Worm (Caenorhabditis elegans): ENCODE data around the gene mcm-6.
A peak's percentile ranks its signal among the peaks of the same experiment; 100 is the strongest.

Gene mcm-6

ce11 chrIII:9783133-9783590, 11.0 kb upstream of the mcm-6 start (continued):
- TF ChIP-seq T26A8.4 (GFP tag; IDR thresholded peaks at IDR 0.05), result peak; percentile 55
- peak; percentile 78 for TF ChIP-seq dve-1 (tag; optimal IDR thresholded peaks at IDR 0.05; ENCODE audit: insufficient read depth)
- no peak for TF ChIP-seq lir-3 (tag; optimal IDR thresholded peaks at IDR 0.05)
- no peak for TF ChIP-seq egl-43 (GFP tag; IDR thresholded peaks at IDR 0.05)
- peak; percentile 40 for TF ChIP-seq spr-3 (GFP tag; optimal IDR thresholded peaks at IDR 0.05)
- TF ChIP-seq lin-29 (GFP tag; IDR thresholded peaks at IDR 0.05), result no peak
- no peak for TF ChIP-seq lin-39 (tag; optimal IDR thresholded peaks at IDR 0.05)
- 0 out of 2 replicates have a peak, but pooled peaks have one; percentile 7 for TF ChIP-seq Y105C5A.15 (GFP tag; IDR thresholded peaks at IDR 0.05)
- no peak for TF ChIP-seq snpc-1.2 (GFP tag; IDR thresholded peaks at IDR 0.05)
- TF ChIP-seq zip-2 (tag; optimal IDR thresholded peaks at IDR 0.05), result no peak
- TF ChIP-seq F10B5.3 (tag; optimal IDR thresholded peaks at IDR 0.05), result no peak
- no peak for TF ChIP-seq tag-97 (GFP tag; IDR thresholded peaks at IDR 0.05)
- TF ChIP-seq nhr-42 (GFP tag; IDR thresholded peaks at IDR 0.05), result no peak
- no peak for TF ChIP-seq lin-13 (GFP tag; optimal IDR thresholded peaks at IDR 0.05)
- no peak for TF ChIP-seq dmd-9 (GFP tag; IDR thresholded peaks at IDR 0.05)
- peak; percentile 83 for TF ChIP-seq zfp-3 (GFP tag; conservative IDR thresholded peaks at IDR 0.05)
- peak; percentile 26 for TF ChIP-seq spr-1 (tag; optimal IDR thresholded peaks at IDR 0.05)
- no peak for TF ChIP-seq nhr-28 (tag; optimal IDR thresholded peaks at IDR 0.05)
- no peak for TF ChIP-seq lin-1 (GFP tag; IDR thresholded peaks at IDR 0.05)
- no peak for TF ChIP-seq F37D6.2 (tag; optimal IDR thresholded peaks at IDR 0.05)
- TF ChIP-seq mdt-29 (GFP tag; IDR thresholded peaks at IDR 0.05), result no peak
- peak; percentile 68 for TF ChIP-seq ama-1 (optimal IDR thresholded peaks at IDR 0.05)
- no peak for TF ChIP-seq D1046.2 (GFP tag; IDR thresholded peaks at IDR 0.05)
- TF ChIP-seq ZK337.2 (GFP tag; IDR thresholded peaks at IDR 0.05), result no peak
- TF ChIP-seq saeg-2 (GFP tag; IDR thresholded peaks at IDR 0.05), result no peak
- TF ChIP-seq mxl-2 (GFP tag; conservative IDR thresholded peaks at IDR 0.05), result no peak
- no peak for TF ChIP-seq nhr-6 (tag; optimal IDR thresholded peaks at IDR 0.05)
- TF ChIP-seq duxl-1 (tag; optimal IDR thresholded peaks at IDR 0.05; ENCODE audit: poor library complexity), result peak; percentile 46
- TF ChIP-seq ceh-20 (GFP tag; IDR thresholded peaks at IDR 0.05), result no peak
- no peak for TF ChIP-seq cey-2 (tag; optimal IDR thresholded peaks at IDR 0.05; ENCODE audit: borderline replicate concordance, insufficient read depth)
- TF ChIP-seq dpl-1 (GFP tag; optimal IDR thresholded peaks at IDR 0.05), result no peak
- no peak for TF ChIP-seq nhr-76 (tag; optimal IDR thresholded peaks at IDR 0.05)
- TF ChIP-seq Y75B8A.6 (GFP tag; IDR thresholded peaks at IDR 0.05), result no peak
- no peak for TF ChIP-seq dmd-8 (GFP tag; IDR thresholded peaks at IDR 0.05)
- TF ChIP-seq zag-1 (tag; optimal IDR thresholded peaks at IDR 0.05), result no peak
- no peak for TF ChIP-seq tra-1 (GFP tag; IDR thresholded peaks at IDR 0.05)
- no peak for TF ChIP-seq php-3 (GFP tag; IDR thresholded peaks at IDR 0.05)
- no peak for TF ChIP-seq zfp-2 (tag; optimal IDR thresholded peaks at IDR 0.05)
- peak; percentile 65 for TF ChIP-seq mep-1 (tag; optimal IDR thresholded peaks at IDR 0.05)
- TF ChIP-seq ZK546.5 (tag; optimal IDR thresholded peaks at IDR 0.05), result no peak
- TF ChIP-seq pqm-1 (tag; optimal IDR thresholded peaks at IDR 0.05), result no peak
- TF ChIP-seq unc-39 (tag; optimal IDR thresholded peaks at IDR 0.05), result no peak
- no peak for TF ChIP-seq unc-62 (GFP tag; optimal IDR thresholded peaks at IDR 0.05 in 1 of 2)
- TF ChIP-seq unc-62 (tag; optimal IDR thresholded peaks at IDR 0.05), result no peak
- TF ChIP-seq nhr-102 (tag; optimal IDR thresholded peaks at IDR 0.05), result peak; percentile 73
- TF ChIP-seq nhr-48 (tag; optimal IDR thresholded peaks at IDR 0.05), result peak; percentile 26
- TF ChIP-seq Y48G9A.11 (GFP tag; IDR thresholded peaks at IDR 0.05), result no peak
- no peak for TF ChIP-seq nhr-11 (tag; optimal IDR thresholded peaks at IDR 0.05)
- TF ChIP-seq R02D3.7 (tag; optimal IDR thresholded peaks at IDR 0.05), result no peak
- no peak for TF ChIP-seq hlh-11 (tag; optimal IDR thresholded peaks at IDR 0.05)
- no peak for TF ChIP-seq F26F4.8 (GFP tag; conservative IDR thresholded peaks at IDR 0.05)
- TF ChIP-seq nhr-41 (GFP tag; IDR thresholded peaks at IDR 0.05), result no peak
- TF ChIP-seq hmg-1.1 (GFP tag; IDR thresholded peaks at IDR 0.05), result peak; percentile 36; the same call in 1 of the 2 replicates
